Worm (Caenorhabditis elegans): ENCODE measurements around the gene srlf-7.
A peak's percentile ranks its signal among the peaks of the same experiment; 100 is the strongest.

Gene srlf-7

DNA sequence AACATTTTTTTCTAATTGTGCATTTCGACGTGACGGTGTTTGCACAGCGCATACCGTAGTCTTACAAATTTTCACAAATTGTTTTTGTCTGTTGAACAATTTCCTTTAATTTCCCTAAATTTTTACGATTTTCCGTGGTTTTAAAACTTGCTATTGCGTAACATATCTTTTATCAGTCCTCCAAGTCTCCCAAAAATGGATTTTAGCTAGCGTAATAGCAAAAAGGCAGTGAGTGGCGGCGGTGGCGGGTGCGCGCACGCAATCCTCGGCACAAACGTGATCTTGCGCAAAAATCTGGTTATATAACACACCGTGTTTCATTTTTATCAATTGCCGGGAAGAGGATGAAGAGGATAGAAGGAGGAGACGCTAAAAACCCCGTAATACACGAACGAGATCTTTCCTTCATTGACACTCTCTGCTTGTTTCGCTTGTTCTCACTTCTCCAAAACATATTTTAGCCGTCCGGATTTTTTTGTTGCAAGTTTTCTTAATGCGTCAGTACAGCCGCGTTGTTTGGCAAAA lies 47.2 kb downstream of the srlf-7 start:
- no peak for TF ChIP-seq nhr-76 (tag; optimal IDR thresholded peaks at IDR 0.05)
- no peak for TF ChIP-seq R02D3.7 (tag; optimal IDR thresholded peaks at IDR 0.05)
- no peak for TF ChIP-seq egl-5 (tag; optimal IDR thresholded peaks at IDR 0.05)
- no peak for TF ChIP-seq ama-1 (optimal IDR thresholded peaks at IDR 0.05)
- TF ChIP-seq fkh-2 (tag; optimal IDR thresholded peaks at IDR 0.05): no peak
- peak; percentile 34 for TF ChIP-seq nhr-23 (tag; optimal IDR thresholded peaks at IDR 0.05)
- no peak for TF ChIP-seq zag-1 (tag; optimal IDR thresholded peaks at IDR 0.05)
- TF ChIP-seq nhr-43 (tag; optimal IDR thresholded peaks at IDR 0.05; ENCODE audit: poor library complexity, severe bottlenecking): peak; percentile 56
- no peak for TF ChIP-seq lin-15B (tag; optimal IDR thresholded peaks at IDR 0.05)

DNA sequence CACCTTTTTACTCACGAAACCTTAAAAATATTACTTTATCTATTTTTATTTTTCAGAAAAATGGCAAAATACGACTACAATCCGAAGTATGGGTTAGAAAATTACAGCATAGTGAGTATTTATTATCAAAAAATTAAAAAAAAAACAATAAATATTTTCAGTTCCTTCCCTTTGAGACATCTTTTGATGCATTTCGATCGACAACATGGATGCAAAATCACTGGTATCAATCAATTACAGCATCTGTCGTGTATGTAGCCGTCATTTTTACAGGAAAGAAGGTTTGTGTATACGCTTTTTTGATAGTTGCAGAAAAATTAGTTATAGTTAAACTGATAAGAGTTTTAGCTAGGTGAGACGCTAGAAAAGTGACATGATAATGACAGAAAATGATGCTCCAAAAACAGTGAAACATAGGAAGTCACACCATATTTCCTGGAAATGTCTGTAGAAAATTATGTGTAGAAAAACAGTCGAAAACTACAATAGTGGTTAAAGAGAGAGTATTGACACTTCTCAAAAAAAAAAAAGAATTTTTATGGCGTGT lies 48.7 kb downstream of the srlf-7 start, which contains the start of gene elo-3:
elo-3 (plus strand) TSS at position 51 of the 547 bp plus-strand sequence.
- TF ChIP-seq elt-2 (tag; optimal IDR thresholded peaks at IDR 0.05) (peak; percentile 63), ceh-16 (tag; optimal IDR thresholded peaks at IDR 0.05) (no peak), pqm-1 (tag; optimal IDR thresholded peaks at IDR 0.05) (peak; percentile 51), tbx-2 (tag; optimal IDR thresholded peaks at IDR 0.05) (no peak), pha-4 (tag; optimal IDR thresholded peaks at IDR 0.05) (peak; percentile 9), mdl-1 (tag; optimal IDR thresholded peaks at IDR 0.05) (no peak)

Measured in whole organism, L3 larva.